Fruit fly (Drosophila melanogaster): ENCODE data around the gene CG32148.
A peak's percentile ranks its signal among the peaks of the same experiment; 100 is the strongest.

CG32148 gene

dm6 chr3L:14992025-14992424 is 31.3 kb upstream of the CG32148 start, which contains the start of gene Zip71B:
Gene Zip71B, plus strand, starts transcription at chr3L:14992289.
- TF ChIP-seq CG8478 (optimal IDR thresholded peaks at IDR 0.05) (no peak), CTCF (optimal IDR thresholded peaks at IDR 0.05) (no peak)

dm6 chr3L:14992807-14993206 is 30.5 kb upstream of the CG32148 start:
- TF ChIP-seq CTCF (optimal IDR thresholded peaks at IDR 0.05) (no peak), CG8478 (optimal IDR thresholded peaks at IDR 0.05) (no peak)

dm6 chr3L:14999284-15000019 is 23.8 kb upstream of the CG32148 start, which contains the start of the genes mRpL39 and Prosbeta2:
Gene mRpL39, minus strand, starts transcription at chr3L:14999666.
Gene Prosbeta2, plus strand, starts transcription at chr3L:14999951.
- TF ChIP-seq CTCF (optimal IDR thresholded peaks at IDR 0.05) = no peak
- no peak for TF ChIP-seq CG8478 (optimal IDR thresholded peaks at IDR 0.05)

- no peak for TF ChIP-seq CTCF (optimal IDR thresholded peaks at IDR 0.05)
- TF ChIP-seq CG8478 (optimal IDR thresholded peaks at IDR 0.05) = no peak
Observed at dm6 chr3L:15005085-15005484, 18.2 kb upstream of the CG32148 start.

- TF ChIP-seq CG8478 (optimal IDR thresholded peaks at IDR 0.05) = no peak
Observed at dm6 chr3L:15005774-15006173, 17.5 kb upstream of the CG32148 start.

- TF ChIP-seq CG8478 (optimal IDR thresholded peaks at IDR 0.05) (no peak), CTCF (optimal IDR thresholded peaks at IDR 0.05) (no peak)
Observed at dm6 chr3L:15006825-15007224, 16.5 kb upstream of the CG32148 start.

dm6 chr3L:15007271-15007948 is 15.9 kb upstream of the CG32148 start:
- TF ChIP-seq CTCF (optimal IDR thresholded peaks at IDR 0.05) (no peak), CG8478 (optimal IDR thresholded peaks at IDR 0.05) (no peak)

- no peak for TF ChIP-seq CG8478 (optimal IDR thresholded peaks at IDR 0.05)
- no peak for TF ChIP-seq CTCF (optimal IDR thresholded peaks at IDR 0.05)
Observed at dm6 chr3L:15009681-15010080, 13.6 kb upstream of the CG32148 start.

- TF ChIP-seq CTCF (optimal IDR thresholded peaks at IDR 0.05) = no peak
- TF ChIP-seq CG8478 (optimal IDR thresholded peaks at IDR 0.05) = no peak
Observed at dm6 chr3L:15010601-15011000, 12.7 kb upstream of the CG32148 start.

dm6 chr3L:15011142-15011541 is 12.2 kb upstream of the CG32148 start:
- no peak for TF ChIP-seq CG8478 (optimal IDR thresholded peaks at IDR 0.05)
- peak; percentile 82 to 88 for TF ChIP-seq CTCF (optimal IDR thresholded peaks at IDR 0.05)

- TF ChIP-seq CTCF (optimal IDR thresholded peaks at IDR 0.05) (no peak), CG8478 (optimal IDR thresholded peaks at IDR 0.05) (no peak)
Observed at dm6 chr3L:15011638-15012335, 11.5 kb upstream of the CG32148 start.

dm6 chr3L:15013296-15013695 is 10.0 kb upstream of the CG32148 start:
- TF ChIP-seq CTCF (optimal IDR thresholded peaks at IDR 0.05) (no peak), CG8478 (optimal IDR thresholded peaks at IDR 0.05) (no peak)

- TF ChIP-seq CG8478 (optimal IDR thresholded peaks at IDR 0.05) (no peak), CTCF (optimal IDR thresholded peaks at IDR 0.05) (peak in 1 of 2 experiments; percentile 73)
Observed at dm6 chr3L:15013957-15014692, 9.2 kb upstream of the CG32148 start, which contains the start of gene Reck. Gene Reck, minus strand, starts transcription at chr3L:15014062.

- TF ChIP-seq CTCF (optimal IDR thresholded peaks at IDR 0.05) (no peak), CG8478 (optimal IDR thresholded peaks at IDR 0.05) (no peak)
Observed at dm6 chr3L:15021008-15021407, 2.3 kb upstream of the CG32148 start.

- TF ChIP-seq CTCF (optimal IDR thresholded peaks at IDR 0.05) (no peak), CG8478 (optimal IDR thresholded peaks at IDR 0.05) (no peak)
Observed at dm6 chr3L:15031773-15032172, 8.5 kb downstream of the CG32148 start.
